Fruit fly (Drosophila melanogaster) whole organism, pupa: ENCODE measurements around the gene SppL.

ENCODE experiments used
- CG4496 ChIP-seq: fragments of 200-800 bp; sonication (Bioruptor generic); IDR thresholded peaks from 3 replicates; pipeline ENCODE4 v1.3.6; 2022; ENCODE audit warnings: missing biosample characterization, missing genetic modification characterization
- D1 ChIP-seq: fragments of 200-800 bp; sonication (Bioruptor generic); optimal IDR thresholded peaks from 2 replicates; lab custom pipeline; 2018; ENCODE audit warnings: missing biosample characterization, mild to moderate bottlenecking, missing genetic modification characterization, moderate library complexity
- Pif1A ChIP-seq: fragments of 200-800 bp; sonication (Bioruptor generic); optimal IDR thresholded peaks from 3 replicates; lab custom pipeline; 2016; ENCODE audit warnings: missing biosample characterization, missing genetic modification characterization
- gl ChIP-seq: fragments of 200-800 bp; sonication (Bioruptor generic); optimal IDR thresholded peaks from 2 replicates; lab custom pipeline; 2018; ENCODE audit warnings: missing biosample characterization, mild to moderate bottlenecking, missing genetic modification characterization

DNA sequence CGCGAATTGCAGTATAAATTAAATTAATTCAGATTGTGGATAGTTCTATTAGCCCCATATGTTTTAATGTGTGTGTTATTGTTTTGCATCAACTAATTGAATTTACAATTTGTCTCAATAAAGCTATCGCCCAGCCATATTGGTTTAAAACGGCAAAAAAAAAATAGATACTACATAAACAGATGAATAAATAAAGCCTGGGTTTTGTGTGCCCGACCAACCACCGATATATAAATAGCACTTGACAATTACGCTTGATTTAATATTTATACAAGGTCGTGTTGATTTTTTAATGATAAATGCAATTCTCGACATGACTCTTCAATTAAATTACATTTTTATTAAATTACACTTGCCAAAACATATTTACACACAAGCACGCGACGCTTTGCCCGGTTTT lies 11.4 kb upstream of the SppL start:
- TF ChIP-seq CG4496 (GFP tag; lab: Robert Waterston, UW) (no peak), gl (tag; lab: Kevin White, UChicago) (no peak), Pif1A (no peak), D1 (tag; lab: Kevin White, UChicago) (no peak)
